Fruit fly (Drosophila melanogaster) whole organism, prepupa: ENCODE results near the gene CG42588.

ENCODE experiments used
- Blimp-1 ChIP-seq: fragments of 200-800 bp; sonication (Bioruptor generic); optimal IDR thresholded peaks from 3 replicates; lab custom pipeline; 2017; ENCODE audit warnings: missing biosample characterization, missing genetic modification characterization, mild to moderate bottlenecking, moderate library complexity, missing genetic modification reagents
- CG10631 ChIP-seq: fragments of 200-800 bp; sonication (Bioruptor generic); optimal IDR thresholded peaks from 2 replicates; lab custom pipeline; 2016; ENCODE audit warnings: missing biosample characterization, missing genetic modification characterization
- CG11762 ChIP-seq: fragments of 200-800 bp; sonication (Bioruptor generic); optimal IDR thresholded peaks from 3 replicates; lab custom pipeline; 2016; ENCODE audit warnings: missing biosample characterization, missing genetic modification characterization; ENCODE audit not compliant: insufficient read depth
- CG15336 ChIP-seq: fragments of 200-800 bp; sonication (Bioruptor generic); IDR thresholded peaks from 2 replicates; pipeline ENCODE4 v1.3.6; 2022; ENCODE audit warnings: missing biosample characterization, missing genetic modification characterization
- CG3032 ChIP-seq: fragments of 200-800 bp; optimal IDR thresholded peaks from 2 replicates; lab custom pipeline; 2019; ENCODE audit warnings: missing biosample characterization, mild to moderate bottlenecking, missing genetic modification characterization, moderate library complexity
- CG31627 ChIP-seq: fragments of 200-800 bp; sonication (Bioruptor generic); optimal IDR thresholded peaks from 3 replicates; lab custom pipeline; 2016; ENCODE audit warnings: missing biosample characterization, missing genetic modification characterization
- CG32006 ChIP-seq: fragments of 200-800 bp; sonication (Bioruptor generic); optimal IDR thresholded peaks from 3 replicates; lab custom pipeline; 2017; ENCODE audit warnings: missing biosample characterization, mild to moderate bottlenecking, missing genetic modification characterization
- CG34406 ChIP-seq: fragments of 200-800 bp; sonication (Bioruptor generic); optimal IDR thresholded peaks from 3 replicates; lab custom pipeline; 2016; ENCODE audit warnings: missing biosample characterization, missing genetic modification characterization
- CG3919 ChIP-seq: fragments of 200-800 bp; sonication (Bioruptor generic); optimal IDR thresholded peaks from 3 replicates; lab custom pipeline; 2016; ENCODE audit warnings: missing biosample characterization, missing genetic modification characterization
- CG6163 ChIP-seq: fragments of 200-800 bp; sonication (Bioruptor generic); IDR thresholded peaks from 3 replicates; pipeline ENCODE4 v1.3.6; 2022; ENCODE audit warnings: missing biosample characterization, missing genetic modification characterization
- CG6276 ChIP-seq: fragments of 200-800 bp; sonication (Bioruptor generic); optimal IDR thresholded peaks from 2 replicates; lab custom pipeline; 2017; ENCODE audit warnings: missing biosample characterization, mild to moderate bottlenecking, missing genetic modification characterization
- CG6792 ChIP-seq: fragments of 200-800 bp; sonication (Bioruptor generic); optimal IDR thresholded peaks from 3 replicates; lab custom pipeline; 2016; ENCODE audit warnings: missing biosample characterization, missing genetic modification characterization
- CG6808 ChIP-seq: fragments of 200-800 bp; sonication (Bioruptor generic); optimal IDR thresholded peaks from 3 replicates; lab custom pipeline; 2017; ENCODE audit warnings: missing biosample characterization, missing genetic modification characterization, mild to moderate bottlenecking, moderate library complexity, missing genetic modification reagents
- CG6854 ChIP-seq: fragments of 200-800 bp; sonication (Bioruptor generic); optimal IDR thresholded peaks from 2 replicates; lab custom pipeline; 2017; ENCODE audit warnings: missing biosample characterization, mild to moderate bottlenecking, missing genetic modification characterization
- CG7368 ChIP-seq: fragments of 200-800 bp; sonication (Bioruptor generic); optimal IDR thresholded peaks from 3 replicates; lab custom pipeline; 2016; ENCODE audit warnings: missing biosample characterization, missing genetic modification characterization
- CG8119 ChIP-seq: fragments of 200-800 bp; sonication (Bioruptor generic); IDR thresholded peaks from 3 replicates; pipeline ENCODE4 v1.3.6; 2022; ENCODE audit warnings: missing biosample characterization, missing genetic modification characterization
- CG8632 ChIP-seq: fragments of 200-800 bp; sonication (Bioruptor generic); optimal IDR thresholded peaks from 3 replicates; lab custom pipeline; 2016; ENCODE audit warnings: missing biosample characterization, missing genetic modification characterization
- CG9139 ChIP-seq: fragments of 200-800 bp; sonication (Bioruptor generic); optimal IDR thresholded peaks from 3 replicates; lab custom pipeline; 2017; ENCODE audit warnings: missing biosample characterization, mild to moderate bottlenecking, missing genetic modification characterization
- Eip78C ChIP-seq: fragments of 200-800 bp; sonication (Bioruptor generic); peaks from one replicate; lab custom pipeline; 2016; ENCODE audit warnings: missing biosample characterization, missing genetic modification characterization
- Hr38 ChIP-seq: sonication (Bioruptor generic); optimal IDR thresholded peaks from 2 replicates; lab custom pipeline; 2016; ENCODE audit warnings: missing biosample characterization, missing genetic modification characterization
- Hr39 ChIP-seq: fragments of 200-800 bp; sonication (Bioruptor generic); optimal IDR thresholded peaks from 2 replicates; lab custom pipeline; 2016; ENCODE audit warnings: missing biosample characterization, missing genetic modification characterization
- Smox ChIP-seq: fragments of 200-800 bp; sonication (Bioruptor generic); optimal IDR thresholded peaks from 3 replicates; lab custom pipeline; 2016; ENCODE audit warnings: missing biosample characterization, missing genetic modification characterization
- Sox102F ChIP-seq: fragments of 200-800 bp; sonication (Bioruptor generic); optimal IDR thresholded peaks from 2 replicates; lab custom pipeline; 2016; ENCODE audit warnings: missing biosample characterization, mild to moderate bottlenecking, missing genetic modification characterization
- Sox14 ChIP-seq: fragments of 200-800 bp; sonication (Bioruptor generic); optimal IDR thresholded peaks from 3 replicates; lab custom pipeline; 2016; ENCODE audit warnings: missing biosample characterization, missing genetic modification characterization
- Sox15 ChIP-seq: fragments of 200-800 bp; sonication (Bioruptor generic); optimal IDR thresholded peaks from 3 replicates; lab custom pipeline; 2016; ENCODE audit warnings: missing biosample characterization, missing genetic modification characterization
- acj6 ChIP-seq: fragments of 200-800 bp; sonication (Bioruptor generic); optimal IDR thresholded peaks from 3 replicates; lab custom pipeline; 2016; ENCODE audit warnings: missing biosample characterization, missing genetic modification characterization
- cyc ChIP-seq: fragments of 200-800 bp; sonication (Bioruptor generic); optimal IDR thresholded peaks from 3 replicates; lab custom pipeline; 2016; ENCODE audit warnings: missing biosample characterization, missing genetic modification characterization
- dac ChIP-seq: fragments of 200-800 bp; sonication (Bioruptor generic); optimal IDR thresholded peaks from 2 replicates; lab custom pipeline; 2017; ENCODE audit warnings: missing biosample characterization, mild to moderate bottlenecking, missing genetic modification characterization
- dsx ChIP-seq: fragments of 200-800 bp; optimal IDR thresholded peaks from 3 replicates; lab custom pipeline; 2019; ENCODE audit warnings: missing biosample characterization, mild to moderate bottlenecking, missing genetic modification characterization, moderate library complexity; ENCODE audit not compliant: poor library complexity, severe bottlenecking
- esn ChIP-seq: fragments of 200-800 bp; sonication (Bioruptor generic); optimal IDR thresholded peaks from 2 replicates; lab custom pipeline; 2016; ENCODE audit warnings: missing biosample characterization, mild to moderate bottlenecking, missing genetic modification characterization, moderate library complexity
- fkh ChIP-seq: fragments of 200-800 bp; sonication (Bioruptor generic); optimal IDR thresholded peaks from 3 replicates; lab custom pipeline; 2017; ENCODE audit warnings: missing biosample characterization, mild to moderate bottlenecking, missing genetic modification characterization, moderate library complexity
- net ChIP-seq: fragments of 200-800 bp; sonication (Bioruptor generic); optimal IDR thresholded peaks from 3 replicates; lab custom pipeline; 2016; ENCODE audit warnings: missing biosample characterization, missing genetic modification characterization
- pdm3 ChIP-seq: fragments of 200-800 bp; sonication (Bioruptor generic); optimal IDR thresholded peaks from 3 replicates; lab custom pipeline; 2016; ENCODE audit warnings: missing biosample characterization, missing genetic modification characterization
- spab ChIP-seq: fragments of 200-800 bp; sonication (Bioruptor generic); optimal IDR thresholded peaks from 2 replicates; lab custom pipeline; 2017; ENCODE audit warnings: missing biosample characterization, mild to moderate bottlenecking, missing genetic modification characterization, missing genetic modification reagents
- ss ChIP-seq, 2 experiments: fragments of 200-800 bp; sonication (Bioruptor generic); optimal IDR thresholded peaks; 2 replicates in 1 of 2; 3 replicates in 1 of 2; lab custom pipeline; 2017 to 2018; ENCODE audit warnings: mild to moderate bottlenecking in 2 of 2, missing biosample characterization in 2 of 2, missing genetic modification characterization in 2 of 2, moderate library complexity in 1 of 2
- vri ChIP-seq: fragments of 200-800 bp; sonication (Bioruptor generic); optimal IDR thresholded peaks from 3 replicates; lab custom pipeline; 2016; ENCODE audit warnings: missing biosample characterization, mild to moderate bottlenecking, missing genetic modification characterization

CG42588 gene

dm6 chr3L:12803159-12804034 is 10.7 kb upstream of the CG42588 start (continued):
- TF ChIP-seq Sox15 = no peak
- TF ChIP-seq CG6854 (GFP tag; lab: Kevin White, UChicago) = no peak
- no peak for TF ChIP-seq Sox102F (GFP tag; lab: Kevin White, UChicago)
- peak; percentile 13 for TF ChIP-seq CG3919

- peak; percentile 22; the same call in 1 of the 3 replicates for TF ChIP-seq CG8119
- peak; percentile 37 for TF ChIP-seq Eip78C (GFP tag; lab: Kevin White, UChicago)
- TF ChIP-seq fkh (GFP tag; lab: Kevin White, UChicago) = peak; percentile 53
- TF ChIP-seq CG8632 (GFP tag; lab: Kevin White, UChicago) = no peak
- TF ChIP-seq ss (GFP tag; optimal IDR thresholded peaks at IDR 0.05; lab: Kevin White, UChicago) = peak; percentile 30 to 67
- peak; percentile 44; the same call in 2 of the 3 replicates for TF ChIP-seq CG6163 (GFP tag; lab: Robert Waterston, UW)
- TF ChIP-seq acj6 (GFP tag; lab: Kevin White, UChicago) = no peak
- TF ChIP-seq CG15336 = peak; percentile 16; the same call in 1 of the 2 replicates
These were observed 9.9 kb upstream of the CG42588 start for dm6 chr3L:12804035-12804729.

dm6 chr3L:12804730-12805170 is 9.3 kb upstream of the CG42588 start, which contains the start of gene Atg1:
Gene Atg1 (minus strand): TSS chr3L:12805116.
- TF ChIP-seq CG11762 (GFP tag; lab: Kevin White, UChicago) (no peak), CG6854 (GFP tag; lab: Kevin White, UChicago) (peak; percentile 44), Sox14 (GFP tag; lab: Kevin White, UChicago) (peak; percentile 9), CG6163 (GFP tag; lab: Robert Waterston, UW) (peak; percentile 49; the same call in 2 of the 3 replicates), vri (GFP tag; lab: Kevin White, UChicago) (peak; percentile 33), CG31627 (GFP tag; lab: Kevin White, UChicago) (no peak), Eip78C (GFP tag; lab: Kevin White, UChicago) (peak; percentile 85), esn (GFP tag; lab: Kevin White, UChicago) (peak; percentile 8)

dm6 chr3L:12805660-12806289 is 8.3 kb upstream of the CG42588 start, which contains the start of gene Sap130:
Gene Sap130 (plus strand): TSS chr3L:12805902.
- TF ChIP-seq net (GFP tag; lab: Kevin White, UChicago) (no peak), dsx (GFP tag; lab: Kevin White, UChicago) (peak; percentile 2), CG6276 (GFP tag; lab: Kevin White, UChicago) (no peak), CG7368 (GFP tag; lab: Kevin White, UChicago) (no peak), CG32006 (GFP tag; lab: Kevin White, UChicago) (no peak), CG9139 (GFP tag; lab: Kevin White, UChicago) (no peak), Eip78C (GFP tag; lab: Kevin White, UChicago) (peak; percentile 20), CG11762 (GFP tag; lab: Kevin White, UChicago) (no peak)

- no peak for TF ChIP-seq CG3919
- no peak for TF ChIP-seq Smox (GFP tag; lab: Kevin White, UChicago)
- TF ChIP-seq CG10631 (GFP tag; lab: Kevin White, UChicago) = peak; percentile 56
- TF ChIP-seq dac = no peak
- peak; percentile 62 for TF ChIP-seq CG34406 (GFP tag; lab: Kevin White, UChicago)
- TF ChIP-seq CG6792 (GFP tag; lab: Kevin White, UChicago) = peak; percentile 57
- no peak for TF ChIP-seq CG6854 (GFP tag; lab: Kevin White, UChicago)
- TF ChIP-seq Sox102F (GFP tag; lab: Kevin White, UChicago) = peak; percentile 71
- peak; percentile 25 for TF ChIP-seq CG31627 (GFP tag; lab: Kevin White, UChicago)
- TF ChIP-seq CG7368 (GFP tag; lab: Kevin White, UChicago) = peak; percentile 57
- no peak for TF ChIP-seq CG9139 (GFP tag; lab: Kevin White, UChicago)
- no peak for TF ChIP-seq net (GFP tag; lab: Kevin White, UChicago)
- TF ChIP-seq CG6808 (GFP tag; lab: Kevin White, UChicago) = no peak
- TF ChIP-seq cyc = peak; percentile 33
- TF ChIP-seq vri (GFP tag; lab: Kevin White, UChicago) = no peak
- no peak for TF ChIP-seq Hr38 (GFP tag; lab: Kevin White, UChicago)
- TF ChIP-seq spab = no peak
- peak; percentile 60 for TF ChIP-seq CG3032
- TF ChIP-seq Blimp-1 (GFP tag; lab: Kevin White, UChicago) = peak; percentile 13
- no peak for TF ChIP-seq pdm3
- peak; percentile 18 for TF ChIP-seq Hr39
- TF ChIP-seq CG32006 (GFP tag; lab: Kevin White, UChicago) = no peak
These were observed 7.7 kb upstream of the CG42588 start for dm6 chr3L:12806290-12806743.
